Worm (Caenorhabditis elegans) whole organism, L4 larva: ENCODE data around the gene zmp-4.
A peak's percentile ranks its signal among the peaks of the same experiment; 100 is the strongest.

Experiments
- D1046.2 ChIP-seq: fragments of 200-800 bp; sonication (Bioruptor generic); IDR thresholded peaks from 2 replicates; pipeline ENCODE4 v1.3.6; 2022; ENCODE audit warnings: missing genetic modification characterization, missing compliant biosample characterization
- F10B5.3 ChIP-seq: sonication (generic microtip); optimal IDR thresholded peaks from 2 replicates; lab custom pipeline; 2016; ENCODE audit warnings: mild to moderate bottlenecking, missing genetic modification characterization, missing compliant biosample characterization
- F37D6.2 ChIP-seq: sonication (generic microtip); optimal IDR thresholded peaks from 2 replicates; lab custom pipeline; 2016; ENCODE audit warnings: mild to moderate bottlenecking, missing genetic modification characterization, missing compliant biosample characterization
- Y48G9A.11 ChIP-seq: fragments of 200-800 bp; sonication (Bioruptor generic); IDR thresholded peaks from 2 replicates; pipeline ENCODE4 v1.3.6; 2022; ENCODE audit warnings: missing genetic modification reagents, missing genetic modification characterization, missing compliant biosample characterization
- Y5F2A.4 ChIP-seq: fragments of 200-800 bp; sonication (Bioruptor generic); optimal IDR thresholded peaks from 2 replicates; lab custom pipeline; 2018; ENCODE audit warnings: mild to moderate bottlenecking, missing genetic modification characterization, missing compliant biosample characterization
- Y75B8A.6 ChIP-seq: fragments of 200-800 bp; sonication (Bioruptor generic); IDR thresholded peaks from 2 replicates; pipeline ENCODE4 v1.3.6; 2022; ENCODE audit warnings: missing genetic modification reagents, missing genetic modification characterization, missing compliant biosample characterization
- ZK546.5 ChIP-seq, 2 experiments: sonication (generic microtip); optimal IDR thresholded peaks; 2 replicates each; lab custom pipeline; 2017; ENCODE audit warnings: missing biosample characterization in 2 of 2, missing genetic modification characterization in 2 of 2
- aha-1 ChIP-seq: fragments of 150-350 bp; peaks from one replicate; lab custom pipeline; 2014; ENCODE audit warnings: missing biosample characterization, missing genetic modification characterization
- arid-1 ChIP-seq: fragments of 200-800 bp; sonication (Bioruptor generic); conservative IDR thresholded peaks from 2 replicates; pipeline ENCODE4 v1.3.6; 2022; ENCODE audit warnings: missing genetic modification reagents, missing genetic modification characterization, missing compliant biosample characterization
- ceh-20 ChIP-seq: fragments of 200-800 bp; sonication (Bioruptor generic); IDR thresholded peaks from 2 replicates; pipeline ENCODE4 v1.3.6; 2022; ENCODE audit warnings: missing genetic modification reagents, missing genetic modification characterization, missing compliant biosample characterization
- ceh-28 ChIP-seq: fragments of 150-350 bp; optimal IDR thresholded peaks from 2 replicates; lab custom pipeline; 2014; ENCODE audit warnings: missing biosample characterization, missing genetic modification reagents, missing genetic modification characterization
- ceh-82 ChIP-seq: sonication (generic microtip); optimal IDR thresholded peaks from 2 replicates; lab custom pipeline; 2017; ENCODE audit warnings: missing biosample characterization, missing genetic modification characterization
- ctbp-1 ChIP-seq: fragments of 200-800 bp; sonication (Bioruptor generic); IDR thresholded peaks from 2 replicates; pipeline ENCODE4 v1.3.6; 2022; ENCODE audit warnings: missing genetic modification reagents, missing genetic modification characterization, missing compliant biosample characterization
- daf-16 ChIP-seq, 3 experiments: sonication (generic microtip); optimal IDR thresholded peaks; 2 replicates each; lab custom pipeline; 2016 to 2017; ENCODE audit warnings: missing genetic modification characterization in 3 of 3, missing genetic modification reagents in 3 of 3, mild to moderate bottlenecking in 2 of 3, missing compliant biosample characterization in 2 of 3, missing biosample characterization in 1 of 3, moderate library complexity in 1 of 3
- dmd-8 ChIP-seq: fragments of 200-800 bp; sonication (Bioruptor generic); IDR thresholded peaks from 2 replicates; pipeline ENCODE4 v1.3.6; 2022; ENCODE audit warnings: missing genetic modification characterization, missing compliant biosample characterization
- egl-27 ChIP-seq: sonication (generic microtip); optimal IDR thresholded peaks from 3 replicates; lab custom pipeline; 2017; ENCODE audit warnings: missing biosample characterization, missing genetic modification reagents, missing genetic modification characterization
- fkh-10 ChIP-seq: fragments of 150-350 bp; optimal IDR thresholded peaks from 2 replicates; lab custom pipeline; 2014; ENCODE audit warnings: missing biosample characterization, missing genetic modification reagents, missing genetic modification characterization
- gei-8 ChIP-seq: fragments of 200-800 bp; sonication (Bioruptor generic); optimal IDR thresholded peaks from 2 replicates; lab custom pipeline; 2018; ENCODE audit warnings: mild to moderate bottlenecking, missing genetic modification characterization, missing compliant biosample characterization
- hlh-11 ChIP-seq: fragments of 200-800 bp; sonication (Bioruptor generic); optimal IDR thresholded peaks from 2 replicates; lab custom pipeline; 2018; ENCODE audit warnings: mild to moderate bottlenecking, missing genetic modification characterization, missing compliant biosample characterization
- hlh-30 ChIP-seq: sonication (generic microtip); optimal IDR thresholded peaks from 2 replicates; lab custom pipeline; 2017; ENCODE audit warnings: antibody characterized with exemption, mild to moderate bottlenecking, missing genetic modification characterization, missing compliant biosample characterization; ENCODE audit not compliant: insufficient read depth
- hmg-1.1 ChIP-seq: fragments of 200-800 bp; sonication (Bioruptor generic); IDR thresholded peaks from 2 replicates; pipeline ENCODE4 v1.3.6; 2022; ENCODE audit warnings: missing genetic modification reagents, missing genetic modification characterization, missing compliant biosample characterization
- lir-3 ChIP-seq: sonication (generic microtip); optimal IDR thresholded peaks from 2 replicates; lab custom pipeline; 2016; ENCODE audit warnings: mild to moderate bottlenecking, missing genetic modification characterization, missing compliant biosample characterization
- madf-5 ChIP-seq, 2 experiments: fragments of 200-800 bp; sonication (Bioruptor generic); IDR thresholded peaks; 2 replicates each; pipeline ENCODE4 v1.3.6; 2022; ENCODE audit warnings: missing compliant biosample characterization in 2 of 2, missing genetic modification characterization in 2 of 2
- madf-9 ChIP-seq: fragments of 200-800 bp; sonication (Bioruptor generic); conservative IDR thresholded peaks from 2 replicates; pipeline ENCODE4 v1.3.6; 2022; ENCODE audit warnings: missing genetic modification reagents, missing genetic modification characterization, missing compliant biosample characterization
- mdl-1 ChIP-seq, 2 experiments: fragments of 150-350 bp in 1 of 2; sonication (generic microtip) in 1 of 2; optimal IDR thresholded peaks; 2 replicates each; lab custom pipeline; 2014 to 2017; ENCODE audit warnings: missing biosample characterization in 2 of 2, missing genetic modification characterization in 2 of 2
- mep-1 ChIP-seq: fragments of 150-350 bp; sonication (generic microtip); optimal IDR thresholded peaks from 3 replicates; lab custom pipeline; 2014; ENCODE audit warnings: missing biosample characterization, missing genetic modification characterization
- mes-2 ChIP-seq: sonication (generic microtip); optimal IDR thresholded peaks from 2 replicates; lab custom pipeline; 2016; ENCODE audit warnings: missing genotype, mild to moderate bottlenecking, missing genetic modification characterization, missing compliant biosample characterization; ENCODE audit not compliant: poor library complexity, severe bottlenecking
- mxl-2 ChIP-seq: fragments of 200-800 bp; sonication (Bioruptor generic); conservative IDR thresholded peaks from 2 replicates; pipeline ENCODE4 v1.3.6; 2022; ENCODE audit warnings: missing genetic modification reagents, missing genetic modification characterization, missing compliant biosample characterization
- nhr-102 ChIP-seq: sonication (generic microtip); optimal IDR thresholded peaks from 2 replicates; lab custom pipeline; 2016; ENCODE audit warnings: mild to moderate bottlenecking, missing genetic modification characterization, moderate library complexity, missing compliant biosample characterization
- nhr-11 ChIP-seq: fragments of 150-350 bp; optimal IDR thresholded peaks from 2 replicates; lab custom pipeline; 2014; ENCODE audit warnings: missing biosample characterization, missing genetic modification characterization
- nhr-237 ChIP-seq: sonication (generic microtip); optimal IDR thresholded peaks from 2 replicates; lab custom pipeline; 2017; ENCODE audit warnings: missing biosample characterization, missing genetic modification characterization
- nhr-41 ChIP-seq: fragments of 200-800 bp; sonication (Bioruptor generic); IDR thresholded peaks from 2 replicates; pipeline ENCODE4 v1.3.6; 2022; ENCODE audit warnings: missing genetic modification reagents, missing genetic modification characterization, missing compliant biosample characterization
- nhr-48 ChIP-seq: sonication (generic microtip); optimal IDR thresholded peaks from 2 replicates; lab custom pipeline; 2016; ENCODE audit warnings: mild to moderate bottlenecking, missing genetic modification characterization, missing compliant biosample characterization
- pqm-1 ChIP-seq: sonication (generic microtip); optimal IDR thresholded peaks from 2 replicates; lab custom pipeline; 2017; ENCODE audit warnings: missing biosample characterization, missing genetic modification characterization
- rbr-2 ChIP-seq: sonication (generic microtip); optimal IDR thresholded peaks from 2 replicates; lab custom pipeline; 2016; ENCODE audit warnings: missing genotype, missing genetic modification characterization, missing compliant biosample characterization
- saeg-2 ChIP-seq: fragments of 200-800 bp; sonication (Bioruptor generic); IDR thresholded peaks from 2 replicates; pipeline ENCODE4 v1.3.6; 2022; ENCODE audit warnings: missing genetic modification reagents, missing genetic modification characterization, missing compliant biosample characterization
- sdz-12 ChIP-seq: fragments of 200-800 bp; sonication (Bioruptor generic); optimal IDR thresholded peaks from 2 replicates; lab custom pipeline; 2018; ENCODE audit warnings: mild to moderate bottlenecking, missing genetic modification characterization, missing compliant biosample characterization
- set-16 ChIP-seq: fragments of 200-800 bp; sonication (Bioruptor generic); IDR thresholded peaks from 2 replicates; pipeline ENCODE4 v1.3.6; 2022; ENCODE audit warnings: missing genetic modification reagents, missing genetic modification characterization, missing compliant biosample characterization
- snpc-4 ChIP-seq: fragments of 150-350 bp; optimal IDR thresholded peaks from 2 replicates; lab custom pipeline; 2014; ENCODE audit warnings: missing biosample characterization, missing genetic modification characterization
- unc-39 ChIP-seq: sonication (generic microtip); optimal IDR thresholded peaks from 2 replicates; lab custom pipeline; 2017; ENCODE audit warnings: missing biosample characterization, missing genetic modification characterization
- vab-7 ChIP-seq: fragments of 200-800 bp; sonication (Bioruptor generic); IDR thresholded peaks from 2 replicates; pipeline ENCODE4 v1.3.6; 2022; ENCODE audit warnings: missing genetic modification reagents, missing genetic modification characterization, missing compliant biosample characterization

zmp-4 gene

ce11 chrV:14936587-14936986 is 15.2 kb upstream of the zmp-4 start, which contains the start of gene C30G7.2:
Gene C30G7.2 (plus strand): TSS chrV:14936887.
- no peak for TF ChIP-seq ZK546.5 (tag; optimal IDR thresholded peaks at IDR 0.05; lab: Kevin White, UChicago)
- no peak for TF ChIP-seq Y5F2A.4
- TF ChIP-seq mes-2 (tag; lab: Kevin White, UChicago): no peak
- no peak for TF ChIP-seq nhr-41
- TF ChIP-seq ceh-28 (tag; lab: Kevin White, UChicago): no peak

DNA sequence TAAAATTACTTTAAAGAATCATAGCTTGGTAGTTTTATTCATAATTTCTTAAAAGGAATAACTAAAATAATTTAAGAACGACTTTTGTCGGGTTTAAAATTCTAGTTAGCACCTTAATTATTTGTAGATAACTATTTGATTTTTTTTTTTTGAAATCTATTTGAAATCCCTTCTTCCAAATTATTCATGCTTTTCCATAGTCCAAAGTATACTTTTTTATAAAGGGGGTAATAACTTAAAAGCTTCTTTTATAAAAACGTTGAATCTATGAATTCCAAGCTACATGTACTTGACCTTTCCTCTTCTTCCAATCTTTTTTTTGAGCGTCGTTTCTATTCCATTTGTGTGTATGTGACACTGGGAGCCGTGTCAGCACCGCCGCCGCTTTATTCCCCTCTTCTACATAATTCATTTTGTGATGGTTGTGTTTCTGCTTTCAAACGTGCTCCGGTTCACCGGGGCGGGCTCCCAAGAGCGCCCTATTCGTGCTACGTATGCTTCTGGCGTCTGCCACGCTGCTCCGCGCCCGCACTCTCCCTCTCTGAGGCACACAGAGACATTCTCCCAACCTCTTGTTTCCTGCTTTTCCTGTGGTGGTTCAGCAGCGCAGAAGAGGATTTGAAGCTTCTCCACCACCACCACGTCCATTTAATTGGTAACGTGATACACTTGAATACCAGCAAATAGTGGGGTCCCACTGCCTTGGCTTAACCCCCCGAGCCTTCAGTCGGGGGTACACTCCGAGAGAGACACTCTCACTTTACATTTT is 12.2 kb upstream of the zmp-4 start:
- TF ChIP-seq set-16 (GFP tag; lab: Robert Waterston, UW) (peak; percentile 73), hmg-1.1 (peak; percentile 47; the same call in 1 of the 2 replicates), lir-3 (tag; lab: Kevin White, UChicago) (no peak), ZK546.5 (tag; optimal IDR thresholded peaks at IDR 0.05; lab: Kevin White, UChicago) (no peak), Y75B8A.6 (0 out of 2 replicates have a peak, but pooled peaks have one; percentile 24), aha-1 (tag; lab: Kevin White, UChicago) (peak; percentile 95), ceh-82 (no peak), F37D6.2 (no peak), nhr-48 (no peak)

DNA sequence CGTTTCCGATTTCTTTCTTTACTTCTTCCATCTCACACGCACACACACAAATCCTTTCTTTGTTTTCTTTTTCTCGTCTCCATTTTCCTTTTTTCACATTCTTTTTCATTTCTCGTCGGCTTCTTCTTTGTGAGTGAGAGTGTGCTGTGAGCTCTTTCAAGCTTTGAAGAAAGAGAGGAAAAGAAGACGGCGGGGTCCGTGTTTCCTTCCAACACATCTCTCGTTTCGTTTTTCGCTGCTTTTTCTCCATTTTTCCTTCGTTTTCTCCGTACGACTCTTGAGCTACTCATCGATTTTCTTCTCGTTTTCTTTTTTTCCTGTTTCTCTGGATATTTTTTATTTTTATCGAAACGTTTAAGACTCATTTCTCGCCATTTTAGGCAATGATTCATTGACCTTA is 8.8 kb upstream of the zmp-4 start:
- TF ChIP-seq set-16 (GFP tag; lab: Robert Waterston, UW) (no peak), mdl-1 (tag; optimal IDR thresholded peaks at IDR 0.05; lab: Kevin White, UChicago) (peak in 1 of 2 experiments; percentile 33), nhr-41 (no peak), snpc-4 (no peak), rbr-2 (tag; lab: Kevin White, UChicago) (peak; percentile 37), mep-1 (no peak), nhr-11 (tag; lab: Kevin White, UChicago) (peak; percentile 40), aha-1 (tag; lab: Kevin White, UChicago) (peak; percentile 76), ctbp-1 (GFP tag; lab: Robert Waterston, UW) (0 out of 2 replicates have a peak, but pooled peaks have one; percentile 17), egl-27 (tag; lab: Kevin White, UChicago) (no peak), saeg-2 (GFP tag; lab: Robert Waterston, UW) (no peak), fkh-10 (GFP tag; lab: Kevin White, UChicago) (peak; percentile 79)
- TF ChIP-seq, all 104 proteins: peak for 6

DNA sequence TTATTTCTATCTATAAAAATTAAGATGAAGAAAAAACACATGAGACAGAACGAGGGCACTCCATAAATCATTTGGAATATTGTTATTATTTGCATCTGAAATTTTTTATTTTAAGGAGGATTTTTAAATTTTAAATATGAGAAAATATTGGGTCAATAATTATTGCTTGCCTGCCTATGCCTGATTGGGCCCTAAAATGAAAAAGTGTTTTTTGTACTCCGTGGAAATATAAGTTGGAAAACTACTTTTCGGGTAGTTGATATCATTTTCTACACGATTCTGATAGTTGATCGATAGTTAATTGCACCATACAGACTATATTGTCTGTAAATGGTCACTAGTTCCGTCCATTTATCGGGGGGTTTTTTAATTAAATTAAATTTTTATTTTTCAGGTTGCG is 6.8 kb upstream of the zmp-4 start, which contains the start of gene srg-55:
Gene srg-55 (minus strand): TSS at position 101 of the 400 bp plus-strand sequence.
- no peak for TF ChIP-seq madf-9 (GFP tag; lab: Robert Waterston, UW)
- TF ChIP-seq daf-16 (GFP tag; optimal IDR thresholded peaks at IDR 0.05; lab: Kevin White, UChicago): no peak
- no peak for TF ChIP-seq daf-16 (tag; optimal IDR thresholded peaks at IDR 0.05; lab: Kevin White, UChicago)
- no peak for TF ChIP-seq mxl-2 (GFP tag; lab: Robert Waterston, UW)
- no peak for TF ChIP-seq madf-5 (GFP tag; IDR thresholded peaks at IDR 0.05; lab: Robert Waterston, UW)
- TF ChIP-seq Y75B8A.6: no peak
- no peak for TF ChIP-seq unc-39
- no peak for TF ChIP-seq hlh-30 (tag; lab: Kevin White, UChicago)
- no peak for TF ChIP-seq gei-8 (GFP tag; lab: Kevin White, UChicago)
- TF ChIP-seq vab-7 (GFP tag; lab: Robert Waterston, UW): no peak
- no peak for TF ChIP-seq dmd-8 (GFP tag; lab: Robert Waterston, UW)

- no peak for TF ChIP-seq hlh-11 (tag; lab: Kevin White, UChicago)
- TF ChIP-seq nhr-237: no peak
- TF ChIP-seq ceh-20 (GFP tag; lab: Robert Waterston, UW): no peak
- no peak for TF ChIP-seq sdz-12 (GFP tag; lab: Kevin White, UChicago)
- TF ChIP-seq Y48G9A.11 (GFP tag; lab: Robert Waterston, UW): no peak
- no peak for TF ChIP-seq pqm-1 (tag; lab: Kevin White, UChicago)
- no peak for TF ChIP-seq unc-39
- no peak for TF ChIP-seq F10B5.3 (tag; lab: Kevin White, UChicago)
- no peak for TF ChIP-seq fkh-10 (GFP tag; lab: Kevin White, UChicago)
- no peak for TF ChIP-seq rbr-2 (tag; lab: Kevin White, UChicago)
- TF ChIP-seq nhr-102 (tag; lab: Kevin White, UChicago): no peak
- no peak for TF ChIP-seq arid-1 (GFP tag; lab: Robert Waterston, UW)
- TF ChIP-seq D1046.2 (GFP tag; lab: Robert Waterston, UW): no peak
- no peak for TF ChIP-seq hmg-1.1
These were observed 2.7 kb upstream of the zmp-4 start, which contains the start of gene srg-54 for ce11 chrV:14924104-14924503. Gene srg-54 (minus strand): TSS chrV:14924204.
